Worm (Caenorhabditis elegans) whole organism, L4 larva: ENCODE measurements around the gene F55G7.4.

Experiments used
- F10B5.3 ChIP-seq: sonication (generic microtip); optimal IDR thresholded peaks from 2 replicates; lab custom pipeline; 2016; ENCODE audit warnings: mild to moderate bottlenecking, missing genetic modification characterization, missing compliant biosample characterization
- F37D6.2 ChIP-seq: sonication (generic microtip); optimal IDR thresholded peaks from 2 replicates; lab custom pipeline; 2016; ENCODE audit warnings: mild to moderate bottlenecking, missing genetic modification characterization, missing compliant biosample characterization
- F44E2.7 ChIP-seq: fragments of 200-800 bp; sonication (Bioruptor generic); IDR thresholded peaks from 2 replicates; pipeline ENCODE4 v2.1.2; 2022; ENCODE audit warnings: missing genetic modification characterization, missing compliant biosample characterization
- F49E8.2 ChIP-seq: sonication (generic microtip); optimal IDR thresholded peaks from 2 replicates; lab custom pipeline; 2016; ENCODE audit warnings: missing compliant biosample characterization, mild to moderate bottlenecking, missing genetic modification characterization, borderline replicate concordance
- R02D3.7 ChIP-seq: fragments of 150-350 bp; sonication (generic microtip); optimal IDR thresholded peaks from 3 replicates; lab custom pipeline; 2014; ENCODE audit warnings: missing biosample characterization, missing genetic modification characterization
- T20F7.1 ChIP-seq: fragments of 200-800 bp; sonication (Bioruptor generic); optimal IDR thresholded peaks from 2 replicates; lab custom pipeline; 2018; ENCODE audit warnings: mild to moderate bottlenecking, missing genetic modification characterization, missing compliant biosample characterization
- T26A8.4 ChIP-seq: fragments of 200-800 bp; sonication (Bioruptor generic); IDR thresholded peaks from 2 replicates; pipeline ENCODE4 v1.3.6; 2022; ENCODE audit warnings: missing genetic modification characterization, missing compliant biosample characterization
- aha-1 ChIP-seq: fragments of 150-350 bp; peaks from one replicate; lab custom pipeline; 2014; ENCODE audit warnings: missing biosample characterization, missing genetic modification characterization
- arid-1 ChIP-seq: fragments of 200-800 bp; sonication (Bioruptor generic); conservative IDR thresholded peaks from 2 replicates; pipeline ENCODE4 v1.3.6; 2022; ENCODE audit warnings: missing genetic modification reagents, missing genetic modification characterization, missing compliant biosample characterization
- attf-4 ChIP-seq: sonication (generic microtip); optimal IDR thresholded peaks from 3 replicates; lab custom pipeline; 2017; ENCODE audit warnings: missing biosample characterization, missing genetic modification characterization
- ceh-28 ChIP-seq: fragments of 150-350 bp; optimal IDR thresholded peaks from 2 replicates; lab custom pipeline; 2014; ENCODE audit warnings: missing biosample characterization, missing genetic modification reagents, missing genetic modification characterization
- ceh-82 ChIP-seq: sonication (generic microtip); optimal IDR thresholded peaks from 2 replicates; lab custom pipeline; 2017; ENCODE audit warnings: missing biosample characterization, missing genetic modification characterization
- ces-1 ChIP-seq: fragments of 150-350 bp; sonication (generic microtip); optimal IDR thresholded peaks from 4 replicates; lab custom pipeline; 2014; ENCODE audit warnings: missing biosample characterization, missing genetic modification reagents, missing genetic modification characterization
- ctbp-1 ChIP-seq: fragments of 200-800 bp; sonication (Bioruptor generic); IDR thresholded peaks from 2 replicates; pipeline ENCODE4 v1.3.6; 2022; ENCODE audit warnings: missing genetic modification reagents, missing genetic modification characterization, missing compliant biosample characterization
- daf-12 ChIP-seq: fragments of 150-350 bp; optimal IDR thresholded peaks from 2 replicates; lab custom pipeline; 2014; ENCODE audit warnings: missing biosample characterization, missing genetic modification reagents, missing genetic modification characterization
- daf-16 ChIP-seq, 3 experiments: sonication (generic microtip); optimal IDR thresholded peaks; 2 replicates each; lab custom pipeline; 2016 to 2017; ENCODE audit warnings: missing genetic modification characterization in 3 of 3, missing genetic modification reagents in 3 of 3, mild to moderate bottlenecking in 2 of 3, missing compliant biosample characterization in 2 of 3, missing biosample characterization in 1 of 3, moderate library complexity in 1 of 3
- daf-8 ChIP-seq: fragments of 200-800 bp; sonication (Bioruptor generic); IDR thresholded peaks from 2 replicates; pipeline ENCODE4 v1.3.6; 2022; ENCODE audit warnings: missing genetic modification characterization, missing compliant biosample characterization
- dmd-8 ChIP-seq: fragments of 200-800 bp; sonication (Bioruptor generic); IDR thresholded peaks from 2 replicates; pipeline ENCODE4 v1.3.6; 2022; ENCODE audit warnings: missing genetic modification characterization, missing compliant biosample characterization
- egl-27 ChIP-seq: sonication (generic microtip); optimal IDR thresholded peaks from 3 replicates; lab custom pipeline; 2017; ENCODE audit warnings: missing biosample characterization, missing genetic modification reagents, missing genetic modification characterization
- egl-43 ChIP-seq: fragments of 200-800 bp; sonication (Bioruptor generic); IDR thresholded peaks from 2 replicates; pipeline ENCODE4 v1.3.6; 2022; ENCODE audit warnings: missing genetic modification reagents, missing genetic modification characterization, missing compliant biosample characterization
- lin-13 ChIP-seq: fragments of 150-350 bp; optimal IDR thresholded peaks from 2 replicates; lab custom pipeline; 2014; ENCODE audit warnings: missing biosample characterization, missing genetic modification reagents, missing genetic modification characterization
- lin-15B ChIP-seq: fragments of 150-350 bp; sonication (generic microtip); optimal IDR thresholded peaks from 3 replicates; lab custom pipeline; 2014; ENCODE audit warnings: missing biosample characterization, missing genetic modification characterization
- lin-29 ChIP-seq: fragments of 200-800 bp; sonication (Bioruptor generic); IDR thresholded peaks from 2 replicates; pipeline ENCODE4 v1.3.6; 2022; ENCODE audit warnings: missing genetic modification reagents, missing genetic modification characterization, missing compliant biosample characterization
- lir-3 ChIP-seq: sonication (generic microtip); optimal IDR thresholded peaks from 2 replicates; lab custom pipeline; 2016; ENCODE audit warnings: mild to moderate bottlenecking, missing genetic modification characterization, missing compliant biosample characterization
- lsy-2 ChIP-seq, 2 experiments: fragments of 150-350 bp in 1 of 2; sonication (generic microtip) in 1 of 2; optimal IDR thresholded peaks; 2 replicates each; lab custom pipeline; 2014 to 2017; ENCODE audit warnings: missing biosample characterization in 2 of 2, missing genetic modification characterization in 2 of 2
- mdl-1 ChIP-seq, 2 experiments: fragments of 150-350 bp in 1 of 2; sonication (generic microtip) in 1 of 2; optimal IDR thresholded peaks; 2 replicates each; lab custom pipeline; 2014 to 2017; ENCODE audit warnings: missing biosample characterization in 2 of 2, missing genetic modification characterization in 2 of 2
- mdt-29 ChIP-seq: fragments of 200-800 bp; sonication (Bioruptor generic); IDR thresholded peaks from 2 replicates; pipeline ENCODE4 v1.3.6; 2022; ENCODE audit warnings: missing genetic modification reagents, missing genetic modification characterization, missing compliant biosample characterization
- mep-1 ChIP-seq: fragments of 150-350 bp; sonication (generic microtip); optimal IDR thresholded peaks from 3 replicates; lab custom pipeline; 2014; ENCODE audit warnings: missing biosample characterization, missing genetic modification characterization
- mxl-3 ChIP-seq: fragments of 200-800 bp; sonication (Bioruptor generic); optimal IDR thresholded peaks from 2 replicates; lab custom pipeline; 2018; ENCODE audit warnings: mild to moderate bottlenecking, missing genetic modification characterization, missing compliant biosample characterization
- nhr-10 ChIP-seq: fragments of 150-350 bp; optimal IDR thresholded peaks from 2 replicates; lab custom pipeline; 2014; ENCODE audit warnings: missing biosample characterization, missing genetic modification characterization
- nhr-111 ChIP-seq: fragments of 200-800 bp; sonication (Bioruptor generic); optimal IDR thresholded peaks from 2 replicates; lab custom pipeline; 2018; ENCODE audit warnings: mild to moderate bottlenecking, missing genetic modification characterization, missing compliant biosample characterization
- nhr-25 ChIP-seq: sonication (generic microtip); optimal IDR thresholded peaks from 2 replicates; lab custom pipeline; 2017; ENCODE audit warnings: missing genetic modification characterization, mild to moderate bottlenecking, missing compliant biosample characterization, antibody characterized with exemption, moderate library complexity, borderline replicate concordance; ENCODE audit not compliant: insufficient read depth
- nhr-41 ChIP-seq: fragments of 200-800 bp; sonication (Bioruptor generic); IDR thresholded peaks from 2 replicates; pipeline ENCODE4 v1.3.6; 2022; ENCODE audit warnings: missing genetic modification reagents, missing genetic modification characterization, missing compliant biosample characterization
- nhr-6 ChIP-seq: fragments of 150-350 bp; optimal IDR thresholded peaks from 2 replicates; lab custom pipeline; 2014; ENCODE audit warnings: missing biosample characterization, missing genetic modification characterization
- nhr-76 ChIP-seq: fragments of 150-350 bp; optimal IDR thresholded peaks from 2 replicates; lab custom pipeline; 2014; ENCODE audit warnings: missing biosample characterization, missing genetic modification characterization
- pha-4 ChIP-seq, 2 experiments: fragments of 150-350 bp in 1 of 2; fragments of 200-800 bp in 1 of 2; sonication (Bioruptor generic) in 1 of 2; IDR thresholded peaks in 1 of 2; optimal IDR thresholded peaks in 1 of 2; 2 replicates each; pipeline versions ENCODE4 v1.3.6 to Lab custom; 2014 to 2022; ENCODE audit warnings: missing genetic modification characterization in 2 of 2, missing genetic modification reagents in 2 of 2, missing biosample characterization in 1 of 2, missing compliant biosample characterization in 1 of 2
- rbr-2 ChIP-seq: sonication (generic microtip); optimal IDR thresholded peaks from 2 replicates; lab custom pipeline; 2016; ENCODE audit warnings: missing genotype, missing genetic modification characterization, missing compliant biosample characterization
- set-16 ChIP-seq: fragments of 200-800 bp; sonication (Bioruptor generic); IDR thresholded peaks from 2 replicates; pipeline ENCODE4 v1.3.6; 2022; ENCODE audit warnings: missing genetic modification reagents, missing genetic modification characterization, missing compliant biosample characterization
- snpc-1.2 ChIP-seq: fragments of 200-800 bp; sonication (Bioruptor generic); IDR thresholded peaks from 2 replicates; pipeline ENCODE4 v1.3.6; 2022; ENCODE audit warnings: missing genetic modification reagents, missing genetic modification characterization, missing compliant biosample characterization
- snpc-4 ChIP-seq: fragments of 150-350 bp; optimal IDR thresholded peaks from 2 replicates; lab custom pipeline; 2014; ENCODE audit warnings: missing biosample characterization, missing genetic modification characterization
- spr-3 ChIP-seq: fragments of 200-800 bp; sonication (Bioruptor generic); optimal IDR thresholded peaks from 2 replicates; lab custom pipeline; 2018; ENCODE audit warnings: mild to moderate bottlenecking, missing genetic modification characterization, missing compliant biosample characterization
- unc-130 ChIP-seq: sonication (generic microtip); optimal IDR thresholded peaks from 2 replicates; lab custom pipeline; 2016; ENCODE audit warnings: missing genetic modification reagents, missing genetic modification characterization, missing compliant biosample characterization
- unc-62 ChIP-seq, 3 experiments: fragments of 150-350 bp in 1 of 3; sonication (generic microtip); optimal IDR thresholded peaks in 2 of 3; peaks in 1 of 3; 1 replicate in 1 of 3; 2 replicates in 2 of 3; lab custom pipeline; 2014 to 2017; ENCODE audit warnings: missing biosample characterization in 3 of 3, missing genetic modification characterization in 3 of 3, missing genetic modification reagents in 3 of 3, missing genotype in 1 of 3
- zip-2 ChIP-seq: fragments of 150-350 bp; optimal IDR thresholded peaks from 2 replicates; lab custom pipeline; 2014; ENCODE audit warnings: missing biosample characterization, missing genetic modification characterization
- ztf-11 ChIP-seq: fragments of 150-350 bp; optimal IDR thresholded peaks from 2 replicates; lab custom pipeline; 2014; ENCODE audit warnings: missing biosample characterization, missing genetic modification characterization

The F55G7.4 gene

ce11 chrX:11899031-11899430, 28.7 kb upstream of the F55G7.4 start:
- TF ChIP-seq F37D6.2 (tag; lab: Kevin White, UChicago) (peak; percentile 51), lin-15B (tag; lab: Kevin White, UChicago) (no peak), R02D3.7 (tag; lab: Kevin White, UChicago) (no peak), rbr-2 (peak; percentile 46), ztf-11 (tag; lab: Kevin White, UChicago) (no peak), pha-4 (GFP tag; IDR thresholded peaks at IDR 0.05; lab: Robert Waterston, UW) (no peak), pha-4 (tag; optimal IDR thresholded peaks at IDR 0.05; lab: Kevin White, UChicago) (no peak), unc-62 (GFP tag; optimal IDR thresholded peaks at IDR 0.05 in 1 of 2; lab: Kevin White, UChicago) (peak in 1 of 2 experiments; percentile 85), unc-62 (tag; optimal IDR thresholded peaks at IDR 0.05; lab: Kevin White, UChicago) (no peak), daf-8 (no peak), ces-1 (no peak), nhr-76 (tag; lab: Kevin White, UChicago) (no peak), T20F7.1 (GFP tag; lab: Kevin White, UChicago) (no peak), unc-130 (GFP tag; lab: Kevin White, UChicago) (no peak), nhr-10 (tag; lab: Kevin White, UChicago) (no peak), T26A8.4 (GFP tag; lab: Robert Waterston, UW) (no peak), F10B5.3 (tag; lab: Kevin White, UChicago) (peak; percentile 12), arid-1 (GFP tag; lab: Robert Waterston, UW) (no peak), F49E8.2 (tag; lab: Kevin White, UChicago) (no peak), nhr-41 (GFP tag; lab: Robert Waterston, UW) (no peak), F44E2.7 (GFP tag; lab: Robert Waterston, UW) (no peak), spr-3 (GFP tag; lab: Kevin White, UChicago) (no peak), daf-12 (tag; lab: Kevin White, UChicago) (no peak), ceh-28 (tag; lab: Kevin White, UChicago) (peak; percentile 43), zip-2 (tag; lab: Kevin White, UChicago) (no peak), aha-1 (peak; percentile 57), egl-43 (GFP tag; lab: Robert Waterston, UW) (no peak), dmd-8 (GFP tag; lab: Robert Waterston, UW) (no peak), lir-3 (no peak), egl-27 (no peak)
- TF ChIP-seq, all 104 proteins: peak for 6

- no peak for TF ChIP-seq nhr-6
- no peak for TF ChIP-seq egl-27
- no peak for TF ChIP-seq attf-4
- TF ChIP-seq mdt-29, result no peak
- TF ChIP-seq snpc-1.2 (GFP tag; lab: Robert Waterston, UW), result no peak
- TF ChIP-seq ceh-28 (tag; lab: Kevin White, UChicago), result no peak
- no peak for TF ChIP-seq snpc-4 (tag; lab: Kevin White, UChicago)
- TF ChIP-seq nhr-111 (GFP tag; lab: Kevin White, UChicago), result no peak
Observed at ce11 chrX:11902661-11903060, 25.0 kb upstream of the F55G7.4 start, which contains the start of gene Y62H9A.10. TSS of gene Y62H9A.10 (minus strand) at chrX:11902761.

ce11 chrX:11906626-11907025, 21.1 kb upstream of the F55G7.4 start:
- TF ChIP-seq mep-1 (tag; lab: Kevin White, UChicago) (no peak), unc-62 (GFP tag; optimal IDR thresholded peaks at IDR 0.05 in 1 of 2; lab: Kevin White, UChicago) (peak in 1 of 2 experiments; percentile 95), unc-62 (tag; optimal IDR thresholded peaks at IDR 0.05; lab: Kevin White, UChicago) (no peak), nhr-76 (tag; lab: Kevin White, UChicago) (no peak)
- TF ChIP-seq, all 104 proteins: peak for 1

- TF ChIP-seq mxl-3 (GFP tag; lab: Kevin White, UChicago) (no peak), egl-27 (no peak), lsy-2 (tag; optimal IDR thresholded peaks at IDR 0.05; lab: Kevin White, UChicago) (no peak), daf-16 (GFP tag; optimal IDR thresholded peaks at IDR 0.05; lab: Kevin White, UChicago) (no peak), daf-16 (tag; optimal IDR thresholded peaks at IDR 0.05; lab: Kevin White, UChicago) (no peak), mdl-1 (tag; optimal IDR thresholded peaks at IDR 0.05; lab: Kevin White, UChicago) (no peak), ceh-82 (tag; lab: Kevin White, UChicago) (no peak), daf-12 (tag; lab: Kevin White, UChicago) (no peak), set-16 (no peak), lin-29 (GFP tag; lab: Robert Waterston, UW) (no peak), nhr-25 (no peak), T20F7.1 (GFP tag; lab: Kevin White, UChicago) (no peak), F10B5.3 (tag; lab: Kevin White, UChicago) (no peak), ctbp-1 (GFP tag; lab: Robert Waterston, UW) (no peak), nhr-41 (GFP tag; lab: Robert Waterston, UW) (no peak), lin-13 (GFP tag; lab: Kevin White, UChicago) (no peak)
Observed at ce11 chrX:11907263-11907662, 20.4 kb upstream of the F55G7.4 start, which contains the start of gene Y62H9A.11. TSS of gene Y62H9A.11 (minus strand) at chrX:11907363.
